Worm (Caenorhabditis elegans): Measurements from ENCODE around the gene elb-1.

- no peak for TF ChIP-seq skn-1 (tag; optimal IDR thresholded peaks at IDR 0.05)
- no peak for TF ChIP-seq ceh-82 (tag; optimal IDR thresholded peaks at IDR 0.05)
- no peak for TF ChIP-seq nhr-237 (tag; optimal IDR thresholded peaks at IDR 0.05)
- TF ChIP-seq nhr-11 (tag; optimal IDR thresholded peaks at IDR 0.05), result no peak
- no peak for TF ChIP-seq ces-1 (GFP tag; optimal IDR thresholded peaks at IDR 0.05)
- TF ChIP-seq lin-15B (tag; optimal IDR thresholded peaks at IDR 0.05), result no peak
- TF ChIP-seq aly-2 (tag; optimal IDR thresholded peaks at IDR 0.05), result no peak
- no peak for TF ChIP-seq daf-19 (GFP tag; conservative IDR thresholded peaks at IDR 0.05)
- no peak for TF ChIP-seq mxl-3 (GFP tag; optimal IDR thresholded peaks at IDR 0.05)
Measured at ce11 chrIII:11737527-11737926, 18.3 kb upstream of the elb-1 start, which contains the start of gene sup-1.

All from whole organism, L4 larva.